Fruit fly (Drosophila melanogaster) whole organism, embryonic: ENCODE measurements around the gene Atx2.

Experiments used
- Asciz ChIP-seq: fragments of 200-800 bp; sonication (Bioruptor generic); optimal IDR thresholded peaks from 2 replicates; lab custom pipeline; 2017; ENCODE audit warnings: missing biosample characterization, mild to moderate bottlenecking, missing genetic modification characterization, missing genetic modification reagents
- Chrac-16 ChIP-seq: fragments of 200-800 bp; sonication (Bioruptor generic); optimal IDR thresholded peaks from 3 replicates; lab custom pipeline; 2016; ENCODE audit warnings: missing biosample characterization, missing genetic modification characterization
- gcm2 ChIP-seq: fragments of 200-800 bp; sonication (Bioruptor generic); optimal IDR thresholded peaks from 2 replicates; lab custom pipeline; 2016; ENCODE audit warnings: missing biosample characterization, missing genetic modification characterization
- oc ChIP-seq: fragments of 200-800 bp; sonication (Bioruptor generic); optimal IDR thresholded peaks from 2 replicates; lab custom pipeline; 2018; ENCODE audit warnings: missing biosample characterization, mild to moderate bottlenecking, missing genetic modification characterization, moderate library complexity

- TF ChIP-seq Asciz (GFP tag; lab: Kevin White, UChicago) (peak; percentile 29), gcm2 (no peak), Chrac-16 (GFP tag; lab: Kevin White, UChicago) (no peak), oc (tag; lab: Kevin White, UChicago) (peak; percentile 14)
Observed at dm6 chr3R:15425638-15426487, 17.6 kb downstream of the Atx2 start.
